Worm (Caenorhabditis elegans) whole organism, late embryonic: ENCODE data around the gene B0024.4.

Experiments used
- ceh-19 ChIP-seq: fragments of 200-800 bp; sonication (Bioruptor generic); optimal IDR thresholded peaks from 2 replicates; lab custom pipeline; 2018; ENCODE audit warnings: mild to moderate bottlenecking, missing genetic modification characterization, missing compliant biosample characterization
- ceh-30 ChIP-seq: fragments of 150-350 bp; optimal IDR thresholded peaks from 2 replicates; lab custom pipeline; 2014; ENCODE audit warnings: missing biosample characterization, missing genetic modification characterization
- dve-1 ChIP-seq: sonication (generic microtip); optimal IDR thresholded peaks from 2 replicates; lab custom pipeline; 2017; ENCODE audit warnings: antibody characterized with exemption, mild to moderate bottlenecking, missing genetic modification characterization, missing compliant biosample characterization
- gmeb-2 ChIP-seq: sonication (generic microtip); optimal IDR thresholded peaks from 2 replicates; lab custom pipeline; 2016; ENCODE audit warnings: missing genetic modification characterization, inconsistent platforms, missing compliant biosample characterization
- odd-2 ChIP-seq: sonication (generic microtip); optimal IDR thresholded peaks from 2 replicates; lab custom pipeline; 2017; ENCODE audit warnings: antibody characterized with exemption, mild to moderate bottlenecking, missing genetic modification characterization, missing compliant biosample characterization
- pha-4 ChIP-seq: fragments of 150-350 bp; optimal IDR thresholded peaks from 2 replicates; lab custom pipeline; 2018; ENCODE audit warnings: missing biosample characterization, missing genetic modification reagents, missing genetic modification characterization
- syd-9 ChIP-seq: sonication (generic microtip); optimal IDR thresholded peaks from 2 replicates; lab custom pipeline; 2016; ENCODE audit warnings: mild to moderate bottlenecking, missing genetic modification characterization, moderate library complexity, missing compliant biosample characterization
- tbx-7 ChIP-seq: sonication (generic microtip); optimal IDR thresholded peaks from 2 replicates; lab custom pipeline; 2016; ENCODE audit warnings: missing genotype, missing genetic modification characterization, missing compliant biosample characterization
- ttx-3 ChIP-seq: sonication (generic microtip); optimal IDR thresholded peaks from 2 replicates; lab custom pipeline; 2016; ENCODE audit warnings: missing genetic modification reagents, missing genetic modification characterization, missing compliant biosample characterization
- zip-5 ChIP-seq: sonication (generic microtip); optimal IDR thresholded peaks from 2 replicates; lab custom pipeline; 2016; ENCODE audit warnings: missing genetic modification characterization, missing compliant biosample characterization

ce11 chrV:10292819-10293357 lies 4.3 kb upstream of the B0024.4 start, which contains the start of gene col-149:
- TF ChIP-seq zip-5: no peak
- TF ChIP-seq pha-4 (tag; lab: Kevin White, UChicago): no peak
- TF ChIP-seq ttx-3 (tag; lab: Kevin White, UChicago): no peak
- TF ChIP-seq ceh-30 (tag; lab: Kevin White, UChicago): no peak
- no peak for TF ChIP-seq gmeb-2 (tag; lab: Kevin White, UChicago)
- no peak for TF ChIP-seq odd-2 (tag; lab: Kevin White, UChicago)
- TF ChIP-seq dve-1 (tag; lab: Kevin White, UChicago): no peak
- TF ChIP-seq syd-9: no peak
- no peak for TF ChIP-seq ceh-19
- no peak for TF ChIP-seq tbx-7 (tag; lab: Kevin White, UChicago)
